Fruit fly (Drosophila melanogaster) whole organism, embryonic: ENCODE results near the gene ATPsynB.

ENCODE experiments used
- Abd-B ChIP-seq: fragments of 200-800 bp; sonication (Bioruptor generic); optimal IDR thresholded peaks from 2 replicates; lab custom pipeline; 2018; ENCODE audit warnings: missing biosample characterization, mild to moderate bottlenecking, missing genetic modification characterization, moderate library complexity
- Aef1 ChIP-seq: fragments of 200-800 bp; sonication (Bioruptor generic); IDR thresholded peaks from 3 replicates; pipeline ENCODE4 v1.3.6; 2022; ENCODE audit warnings: missing biosample characterization, missing genetic modification characterization
- CG10321 ChIP-seq: fragments of 200-800 bp; sonication (Bioruptor generic); IDR thresholded peaks from 2 replicates; pipeline ENCODE4 v1.3.6; 2022; ENCODE audit warnings: missing biosample characterization, missing genetic modification characterization
- CG11398 ChIP-seq: fragments of 200-800 bp; sonication (Bioruptor generic); optimal IDR thresholded peaks from 2 replicates; lab custom pipeline; 2016; ENCODE audit warnings: missing biosample characterization, missing genetic modification characterization
- CG11504 ChIP-seq: fragments of 200-800 bp; sonication (Bioruptor generic); optimal IDR thresholded peaks from 3 replicates; lab custom pipeline; 2019; ENCODE audit warnings: missing biosample characterization, mild to moderate bottlenecking, missing genetic modification characterization, moderate library complexity
- CG12071 ChIP-seq: fragments of 200-800 bp; sonication (Bioruptor generic); optimal IDR thresholded peaks from 3 replicates; lab custom pipeline; 2018; ENCODE audit warnings: missing biosample characterization, mild to moderate bottlenecking, missing genetic modification characterization
- CG12219 ChIP-seq: fragments of 200-800 bp; sonication (Bioruptor generic); optimal IDR thresholded peaks from 3 replicates; lab custom pipeline; 2018; ENCODE audit warnings: missing biosample characterization, mild to moderate bottlenecking, missing genetic modification characterization
- CG13123 ChIP-seq: fragments of 200-800 bp; sonication (Bioruptor generic); optimal IDR thresholded peaks from 2 replicates; lab custom pipeline; 2016; ENCODE audit warnings: missing biosample characterization, missing genetic modification characterization
- CG14014 ChIP-seq: fragments of 200-800 bp; sonication (Bioruptor generic); IDR thresholded peaks from 2 replicates; pipeline ENCODE4 v1.3.6; 2022; ENCODE audit warnings: missing biosample characterization, missing genetic modification characterization
- CG15514 ChIP-seq: fragments of 200-800 bp; sonication (Bioruptor generic); optimal IDR thresholded peaks from 3 replicates; lab custom pipeline; 2017; ENCODE audit warnings: missing biosample characterization, missing genetic modification characterization, mild to moderate bottlenecking, moderate library complexity, missing genetic modification reagents
- CG4424 ChIP-seq: fragments of 200-800 bp; sonication (Bioruptor generic); optimal IDR thresholded peaks from 3 replicates; lab custom pipeline; 2016; ENCODE audit warnings: missing biosample characterization, missing genetic modification characterization
- CG8290 ChIP-seq, 3 experiments: fragments of 200-800 bp; sonication (Bioruptor generic); optimal IDR thresholded peaks; 2 replicates each; lab custom pipeline; 2016 to 2019; ENCODE audit warnings: missing biosample characterization in 3 of 3, missing genetic modification characterization in 3 of 3, mild to moderate bottlenecking in 2 of 3, moderate library complexity in 1 of 3
- CG9797 ChIP-seq: fragments of 200-800 bp; sonication (Bioruptor generic); optimal IDR thresholded peaks from 3 replicates; lab custom pipeline; 2018; ENCODE audit warnings: missing biosample characterization, mild to moderate bottlenecking, missing genetic modification characterization
- Doc3 ChIP-seq: fragments of 200-800 bp; sonication (Bioruptor generic); IDR thresholded peaks from 3 replicates; pipeline ENCODE4 v1.3.6; 2022; ENCODE audit warnings: missing biosample characterization, missing genetic modification characterization; ENCODE audit not compliant: partially characterized antibody
- Dref ChIP-seq: fragments of 200-800 bp; sonication (Bioruptor generic); IDR thresholded peaks from 2 replicates; pipeline ENCODE4 v1.3.6; 2022; ENCODE audit warnings: missing biosample characterization, missing genetic modification characterization
- Ets97D ChIP-seq: fragments of 200-800 bp; sonication (Bioruptor generic); optimal IDR thresholded peaks from 3 replicates; lab custom pipeline; 2016; ENCODE audit warnings: missing biosample characterization, missing genetic modification characterization
- HLH3B ChIP-seq: fragments of 200-800 bp; sonication (Bioruptor generic); IDR thresholded peaks from 2 replicates; pipeline ENCODE4 v1.3.6; 2022; ENCODE audit warnings: missing biosample characterization, missing genetic modification characterization
- Hey ChIP-seq: fragments of 200-800 bp; sonication (Bioruptor generic); optimal IDR thresholded peaks from 3 replicates; lab custom pipeline; 2018; ENCODE audit warnings: missing biosample characterization, mild to moderate bottlenecking, missing genetic modification characterization
- Hr78 ChIP-seq, 2 experiments: fragments of 200-800 bp in 1 of 2; fragments of >200 bp in 1 of 2; sonication (Bioruptor generic) in 1 of 2; optimal IDR thresholded peaks; 2 replicates each; lab custom pipeline; 2017 to 2019; ENCODE audit warnings: missing biosample characterization in 2 of 2, missing genetic modification characterization in 2 of 2, mild to moderate bottlenecking in 1 of 2, moderate library complexity in 1 of 2
- Lhr ChIP-seq: fragments of 200-800 bp; sonication (Bioruptor generic); optimal IDR thresholded peaks from 3 replicates; lab custom pipeline; 2017; ENCODE audit warnings: mild to moderate bottlenecking, missing biosample characterization, missing genetic modification reagents, missing genetic modification characterization
- Mad ChIP-seq: fragments of 200-800 bp; sonication (Bioruptor generic); optimal IDR thresholded peaks from 2 replicates; lab custom pipeline; 2016; ENCODE audit warnings: missing biosample characterization, missing genetic modification characterization
- NfI ChIP-seq: fragments of 200-800 bp; sonication (Bioruptor generic); optimal IDR thresholded peaks from 3 replicates; lab custom pipeline; 2018; ENCODE audit warnings: missing biosample characterization, mild to moderate bottlenecking, missing genetic modification characterization, moderate library complexity
- Pdp1 ChIP-seq, 2 experiments: fragments of 200-800 bp; sonication (Bioruptor generic); optimal IDR thresholded peaks; 3 replicates each; lab custom pipeline; 2016; ENCODE audit warnings: missing biosample characterization in 2 of 2, missing genetic modification characterization in 2 of 2, mild to moderate bottlenecking in 1 of 2, moderate library complexity in 1 of 2
- Sry-β ChIP-seq: fragments of 200-800 bp; sonication (Bioruptor generic); optimal IDR thresholded peaks from 2 replicates; lab custom pipeline; 2018; ENCODE audit warnings: missing biosample characterization, mild to moderate bottlenecking, missing genetic modification characterization, moderate library complexity
- Trl ChIP-seq, 3 experiments: fragments of >200 bp in 2 of 3; fragments of 200-800 bp in 1 of 3; sonication (Bioruptor generic) in 1 of 3; optimal IDR thresholded peaks; 2 replicates in 1 of 3; 3 replicates in 2 of 3; lab custom pipeline; 2016 to 2017; ENCODE audit warnings: missing biosample characterization in 1 of 3, missing genetic modification characterization in 1 of 3
- ac ChIP-seq: fragments of 200-800 bp; sonication (Bioruptor generic); optimal IDR thresholded peaks from 3 replicates; lab custom pipeline; 2017; ENCODE audit warnings: missing biosample characterization, mild to moderate bottlenecking, missing genetic modification characterization
- amos ChIP-seq: fragments of 200-800 bp; sonication (Bioruptor generic); IDR thresholded peaks from 2 replicates; pipeline ENCODE4 v1.3.6; 2022; ENCODE audit warnings: missing biosample characterization, missing genetic modification characterization; ENCODE audit not compliant: partially characterized antibody
- ase ChIP-seq: fragments of 200-800 bp; sonication (Bioruptor generic); IDR thresholded peaks from 3 replicates; pipeline ENCODE4 v1.3.6; 2022; ENCODE audit warnings: missing biosample characterization, missing genetic modification characterization
- ato ChIP-seq: fragments of 200-800 bp; sonication (Bioruptor generic); IDR thresholded peaks from 2 replicates; pipeline ENCODE4 v1.3.6; 2022; ENCODE audit warnings: missing biosample characterization, missing genetic modification characterization; ENCODE audit not compliant: partially characterized antibody
- az2 ChIP-seq: fragments of 200-800 bp; sonication (Bioruptor generic); optimal IDR thresholded peaks from 3 replicates; lab custom pipeline; 2016; ENCODE audit warnings: missing biosample characterization, missing genetic modification characterization
- bbx ChIP-seq: fragments of 200-800 bp; sonication (Bioruptor generic); IDR thresholded peaks from 2 replicates; pipeline ENCODE4 v1.3.6; 2022; ENCODE audit warnings: missing biosample characterization, missing genetic modification characterization; ENCODE audit not compliant: partially characterized antibody
- crol ChIP-seq: fragments of 200-800 bp; sonication (Bioruptor generic); IDR thresholded peaks from 2 replicates; pipeline ENCODE4 v1.3.6; 2022; ENCODE audit warnings: missing biosample characterization, missing genetic modification characterization
- crp ChIP-seq, 2 experiments: fragments of 200-800 bp; sonication (Bioruptor generic); optimal IDR thresholded peaks; 2 replicates in 1 of 2; 3 replicates in 1 of 2; lab custom pipeline; 2017; ENCODE audit warnings: missing biosample characterization in 2 of 2, missing genetic modification characterization in 2 of 2, mild to moderate bottlenecking in 1 of 2, moderate library complexity in 1 of 2
- en ChIP-seq: fragments of 200-800 bp; sonication (Bioruptor generic); optimal IDR thresholded peaks from 2 replicates; lab custom pipeline; 2016; ENCODE audit warnings: missing biosample characterization, missing genetic modification characterization
- esg ChIP-seq: fragments of 200-800 bp; sonication (Bioruptor generic); conservative IDR thresholded peaks from 2 replicates; pipeline ENCODE4 v1.3.6; 2022; ENCODE audit warnings: missing biosample characterization, missing genetic modification characterization
- gem ChIP-seq: fragments of 200-800 bp; sonication (Bioruptor generic); optimal IDR thresholded peaks from 2 replicates; lab custom pipeline; 2019; ENCODE audit warnings: missing biosample characterization, mild to moderate bottlenecking, missing genetic modification characterization, moderate library complexity
- gt ChIP-seq: fragments of 200-800 bp; sonication (Bioruptor generic); IDR thresholded peaks from 2 replicates; pipeline ENCODE4 v1.3.6; 2022; ENCODE audit warnings: missing biosample characterization, missing genetic modification characterization
- ham ChIP-seq: fragments of 200-800 bp; sonication (Bioruptor generic); IDR thresholded peaks from 2 replicates; pipeline ENCODE4 v1.3.6; 2022; ENCODE audit warnings: missing biosample characterization, missing genetic modification characterization
- jigr1 ChIP-seq: fragments of 200-800 bp; sonication (Bioruptor generic); IDR thresholded peaks from 3 replicates; pipeline ENCODE4 v1.3.6; 2022; ENCODE audit warnings: missing biosample characterization, missing genetic modification characterization
- kah ChIP-seq: fragments of 200-800 bp; sonication (Bioruptor generic); optimal IDR thresholded peaks from 2 replicates; lab custom pipeline; 2018; ENCODE audit warnings: missing biosample characterization, mild to moderate bottlenecking, missing genetic modification characterization
- nau ChIP-seq: fragments of 200-800 bp; sonication (Bioruptor generic); optimal IDR thresholded peaks from 3 replicates; lab custom pipeline; 2017; ENCODE audit warnings: missing biosample characterization, mild to moderate bottlenecking, missing genetic modification characterization, missing genetic modification reagents
- org-1 ChIP-seq: fragments of 200-800 bp; sonication (Bioruptor generic); optimal IDR thresholded peaks from 2 replicates; lab custom pipeline; 2017; ENCODE audit warnings: missing biosample characterization, missing genetic modification characterization
- pros ChIP-seq: fragments of 200-800 bp; sonication (Bioruptor generic); optimal IDR thresholded peaks from 3 replicates; lab custom pipeline; 2019; ENCODE audit warnings: missing biosample characterization, mild to moderate bottlenecking, missing genetic modification characterization, moderate library complexity
- ranshi ChIP-seq: fragments of 200-800 bp; sonication (Bioruptor generic); IDR thresholded peaks from 2 replicates; pipeline ENCODE4 v1.3.6; 2022; ENCODE audit warnings: missing biosample characterization, missing genetic modification characterization
- salm ChIP-seq: fragments of 200-800 bp; sonication (Bioruptor generic); optimal IDR thresholded peaks from 2 replicates; lab custom pipeline; 2018; ENCODE audit warnings: missing biosample characterization, mild to moderate bottlenecking, missing genetic modification characterization
- seq ChIP-seq: fragments of 200-800 bp; sonication (Bioruptor generic); IDR thresholded peaks from 2 replicates; pipeline ENCODE4 v1.3.6; 2022; ENCODE audit warnings: missing biosample characterization, missing genetic modification characterization
- tna ChIP-seq: fragments of 200-800 bp; sonication (Bioruptor generic); IDR thresholded peaks from 2 replicates; pipeline ENCODE4 v1.3.6; 2022; ENCODE audit warnings: missing biosample characterization, missing genetic modification characterization; ENCODE audit not compliant: partially characterized antibody
- trh ChIP-seq: fragments of 200-800 bp; sonication (Bioruptor generic); optimal IDR thresholded peaks from 2 replicates; lab custom pipeline; 2016; ENCODE audit warnings: missing biosample characterization, missing genetic modification characterization
- zf30C ChIP-seq: fragments of 200-800 bp; sonication (Bioruptor generic); optimal IDR thresholded peaks from 3 replicates; lab custom pipeline; 2018; ENCODE audit warnings: missing biosample characterization, mild to moderate bottlenecking, missing genetic modification characterization

Gene ATPsynB

dm6 chr3L:9718929-9719328, 10.9 kb upstream of the ATPsynB start, which contains the start of the genes CG18178 and CG14174 (continued):
- peak; percentile 74 for TF ChIP-seq CG4424
- peak; percentile 13 for TF ChIP-seq Lhr
- no peak for TF ChIP-seq crol (GFP tag; lab: Robert Waterston, UW)
- no peak for TF ChIP-seq pros
- TF ChIP-seq CG8290 (GFP tag; optimal IDR thresholded peaks at IDR 0.05; lab: Kevin White, UChicago) = peak; percentile 65
- TF ChIP-seq CG8290 (tag; optimal IDR thresholded peaks at IDR 0.05; lab: Kevin White, UChicago) = no peak
- TF ChIP-seq Pdp1 (GFP tag; optimal IDR thresholded peaks at IDR 0.05; lab: Kevin White, UChicago) = no peak
- TF ChIP-seq kah (GFP tag; lab: Kevin White, UChicago) = peak; percentile 49
- TF ChIP-seq nau (GFP tag; lab: Kevin White, UChicago) = no peak
- peak; percentile 79 for TF ChIP-seq CG15514
- peak; percentile 67 for TF ChIP-seq Abd-B (GFP tag; lab: Kevin White, UChicago)
- TF ChIP-seq bbx (GFP tag; lab: Robert Waterston, UW) = no peak
- TF ChIP-seq CG11504 (tag; lab: Kevin White, UChicago) = peak; percentile 78
- no peak for TF ChIP-seq zf30C (GFP tag; lab: Kevin White, UChicago)
- peak; percentile 68 for TF ChIP-seq HLH3B (GFP tag; lab: Robert Waterston, UW)
- peak; percentile 11 for TF ChIP-seq Ets97D (GFP tag; lab: Kevin White, UChicago)
- TF ChIP-seq tna (GFP tag; lab: Robert Waterston, UW) = no peak
- TF ChIP-seq Aef1 (GFP tag; lab: Robert Waterston, UW) = peak; percentile 65
- TF ChIP-seq Sry-β (GFP tag; lab: Kevin White, UChicago) = peak; percentile 96
- TF ChIP-seq ase (GFP tag; lab: Robert Waterston, UW) = 0 out of 3 replicates have a peak, but pooled peaks have one; percentile 42
- TF ChIP-seq ham (GFP tag; lab: Robert Waterston, UW) = no peak
- no peak for TF ChIP-seq gt
- peak; percentile 64 for TF ChIP-seq az2 (GFP tag; lab: Kevin White, UChicago)
- TF ChIP-seq CG14014 (GFP tag; lab: Robert Waterston, UW) = peak; percentile 63; the same call in 1 of the 2 replicates
- TF ChIP-seq ac = peak; percentile 5
- no peak for TF ChIP-seq trh (GFP tag; lab: Kevin White, UChicago)
- TF ChIP-seq Dref (GFP tag; lab: Robert Waterston, UW) = no peak; the same call in 1 of the 2 replicates
- peak; percentile 80 for TF ChIP-seq gem (tag; lab: Kevin White, UChicago)
- TF ChIP-seq CG9797 = peak; percentile 64
- no peak for TF ChIP-seq org-1 (GFP tag; lab: Kevin White, UChicago)
- peak; percentile 2 for TF ChIP-seq Mad (GFP tag; lab: Kevin White, UChicago)
- no peak for TF ChIP-seq ato (GFP tag; lab: Robert Waterston, UW)
- no peak for TF ChIP-seq salm (tag; lab: Kevin White, UChicago)
- TF ChIP-seq seq = 0 out of 2 replicates have a peak, but pooled peaks have one; percentile 20
- no peak for TF ChIP-seq CG11398 (GFP tag; lab: Kevin White, UChicago)
- TF ChIP-seq CG10321 (GFP tag; lab: Robert Waterston, UW) = no peak
- TF ChIP-seq CG12071 (GFP tag; lab: Kevin White, UChicago) = no peak
- no peak for TF ChIP-seq Hey (tag; lab: Kevin White, UChicago)
- TF ChIP-seq CG12219 = peak; percentile 26
- no peak for TF ChIP-seq amos (GFP tag; lab: Robert Waterston, UW)
- TF ChIP-seq Hr78 (GFP tag; optimal IDR thresholded peaks at IDR 0.05; lab: Kevin White, UChicago) = no peak
- no peak for TF ChIP-seq Doc3 (GFP tag; lab: Robert Waterston, UW)
- peak; percentile 76 for TF ChIP-seq NfI (GFP tag; lab: Kevin White, UChicago)
- peak; percentile 68 for TF ChIP-seq esg (GFP tag; lab: Robert Waterston, UW)
- TF ChIP-seq CG13123 (GFP tag; lab: Kevin White, UChicago) = peak; percentile 42
- TF ChIP-seq jigr1 (GFP tag; lab: Robert Waterston, UW) = no peak
- no peak for TF ChIP-seq Trl (optimal IDR thresholded peaks at IDR 0.05; lab: Kevin White, UChicago)
- no peak for TF ChIP-seq Trl (GFP tag; optimal IDR thresholded peaks at IDR 0.05; lab: Kevin White, UChicago)
- no peak for TF ChIP-seq crp (GFP tag; optimal IDR thresholded peaks at IDR 0.05; lab: Kevin White, UChicago)
- TF ChIP-seq ranshi (GFP tag; lab: Robert Waterston, UW) = peak; percentile 50; the same call in 1 of the 2 replicates
- TF ChIP-seq en (GFP tag; lab: Kevin White, UChicago) = no peak
